Worm (Caenorhabditis elegans) whole organism, L3 larva: ENCODE results near the gene dpf-4.

Source experiments
- aly-2 ChIP-seq: fragments of 150-350 bp; optimal IDR thresholded peaks from 2 replicates; lab custom pipeline; 2014; ENCODE audit warnings: missing biosample characterization, missing genetic modification characterization
- ama-1 ChIP-seq: fragments of 150-350 bp; optimal IDR thresholded peaks from 2 replicates; lab custom pipeline; 2018
- ceh-28 ChIP-seq: fragments of 150-350 bp; optimal IDR thresholded peaks from 2 replicates; lab custom pipeline; 2014; ENCODE audit warnings: missing biosample characterization, missing genetic modification reagents, missing genetic modification characterization
- daf-12 ChIP-seq: fragments of 150-350 bp; optimal IDR thresholded peaks from 2 replicates; lab custom pipeline; 2014; ENCODE audit warnings: missing biosample characterization, missing genetic modification reagents, missing genetic modification characterization
- elt-3 ChIP-seq, 3 experiments: fragments of 150-350 bp in 1 of 3; sonication (generic microtip) in 2 of 3; optimal IDR thresholded peaks; 2 replicates in 2 of 3; 4 replicates in 1 of 3; lab custom pipeline; 2014 to 2017; ENCODE audit warnings: missing biosample characterization in 3 of 3, missing genetic modification characterization in 3 of 3
- fkh-10 ChIP-seq: sonication (generic microtip); optimal IDR thresholded peaks from 2 replicates; lab custom pipeline; 2017; ENCODE audit warnings: missing biosample characterization, missing genetic modification reagents, missing genetic modification characterization
- lin-15B ChIP-seq: fragments of 150-350 bp; optimal IDR thresholded peaks from 2 replicates; lab custom pipeline; 2014; ENCODE audit warnings: missing biosample characterization, missing genetic modification characterization
- lsy-12 ChIP-seq: sonication (generic microtip); optimal IDR thresholded peaks from 2 replicates; lab custom pipeline; 2016; ENCODE audit warnings: mild to moderate bottlenecking, missing genetic modification characterization, missing compliant biosample characterization
- nhr-12 ChIP-seq: fragments of 150-350 bp; optimal IDR thresholded peaks from 2 replicates; lab custom pipeline; 2014; ENCODE audit warnings: missing biosample characterization, missing genetic modification characterization
- nhr-237 ChIP-seq: fragments of 150-350 bp; optimal IDR thresholded peaks from 2 replicates; lab custom pipeline; 2014; ENCODE audit warnings: missing biosample characterization, missing genetic modification characterization
- nhr-67 ChIP-seq: fragments of 150-350 bp; optimal IDR thresholded peaks from 2 replicates; lab custom pipeline; 2014; ENCODE audit warnings: missing biosample characterization, missing genetic modification characterization
- pha-4 ChIP-seq: fragments of 150-350 bp; optimal IDR thresholded peaks from 2 replicates; lab custom pipeline; 2014; ENCODE audit warnings: missing biosample characterization, missing genetic modification reagents, missing genetic modification characterization
- pqm-1 ChIP-seq: fragments of 150-350 bp; optimal IDR thresholded peaks from 2 replicates; lab custom pipeline; 2017; ENCODE audit warnings: missing biosample characterization, missing genetic modification characterization, inconsistent platforms
- unc-39 ChIP-seq: sonication (generic microtip); optimal IDR thresholded peaks from 4 replicates; lab custom pipeline; 2017; ENCODE audit warnings: missing biosample characterization, missing genetic modification characterization

The dpf-4 gene

DNA sequence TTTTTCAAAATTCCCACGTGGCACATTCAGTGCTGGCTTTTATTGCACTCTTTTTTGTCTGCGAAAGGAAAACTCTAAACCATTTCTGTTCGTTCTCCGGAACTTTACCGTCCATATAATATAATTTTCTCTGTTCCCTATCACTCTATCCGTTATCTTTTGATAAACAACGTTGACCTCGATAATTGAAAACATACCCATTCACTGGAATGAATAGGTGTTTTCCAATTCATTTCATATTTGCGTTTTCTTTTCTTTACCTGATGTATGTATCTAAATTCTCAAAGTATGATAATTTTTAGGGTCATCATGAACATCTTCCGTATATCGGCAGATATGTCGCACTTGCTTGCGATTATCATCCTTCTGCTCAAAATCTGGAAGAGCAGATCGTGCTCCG is 47.6 kb downstream of the dpf-4 start, which contains the start of gene erd-2.2:
erd-2.2 (plus strand) TSS at position 301 of the 400 bp plus-strand sequence.
- TF ChIP-seq pqm-1 (tag; lab: Kevin White, UChicago) (no peak), elt-3 (tag; optimal IDR thresholded peaks at IDR 0.05; lab: Kevin White, UChicago) (no peak), lin-15B (tag; lab: Kevin White, UChicago) (no peak), nhr-67 (tag; lab: Kevin White, UChicago) (no peak), aly-2 (tag; lab: Kevin White, UChicago) (no peak), daf-12 (tag; lab: Kevin White, UChicago) (no peak), nhr-12 (tag; lab: Kevin White, UChicago) (no peak), fkh-10 (GFP tag; lab: Kevin White, UChicago) (no peak), lsy-12 (tag; lab: Kevin White, UChicago) (no peak), ama-1 (lab: Kevin White, UChicago) (no peak), nhr-237 (no peak), pha-4 (tag; lab: Kevin White, UChicago) (no peak)

DNA sequence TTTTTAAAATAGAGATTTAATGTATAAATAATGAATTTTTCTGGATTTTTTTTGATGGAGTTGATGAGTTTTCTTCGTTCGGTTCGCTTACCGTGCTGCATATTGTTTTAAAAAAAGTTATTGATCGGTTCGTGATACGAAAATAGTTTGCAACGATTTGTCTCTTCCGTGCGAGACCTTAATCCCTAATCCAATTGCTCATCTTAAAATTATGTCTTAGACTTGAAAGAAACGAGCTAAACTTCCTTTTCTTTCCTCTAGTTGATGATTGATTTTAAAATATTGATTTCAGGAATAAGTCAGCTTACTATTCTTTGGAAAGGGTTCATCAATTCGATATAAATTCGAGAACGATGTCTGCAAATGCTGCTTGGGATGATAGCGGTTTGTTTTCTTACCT is 49.3 kb downstream of the dpf-4 start, which contains the start of gene C28H8.3:
C28H8.3 (plus strand) TSS at position 293 of the 400 bp plus-strand sequence.
- TF ChIP-seq ceh-28 (tag; lab: Kevin White, UChicago): peak; percentile 1
- TF ChIP-seq ama-1 (lab: Kevin White, UChicago): peak; percentile 27
- TF ChIP-seq unc-39: no peak
